Worm (Caenorhabditis elegans): ENCODE data around the gene cyp-34A2.

- TF ChIP-seq ceh-83 (GFP tag; optimal IDR thresholded peaks at IDR 0.05) (no peak), nhr-28 (tag; optimal IDR thresholded peaks at IDR 0.05) (no peak), ceh-43 (GFP tag; optimal IDR thresholded peaks at IDR 0.05) (no peak), mls-2 (tag; optimal IDR thresholded peaks at IDR 0.05) (no peak), ztf-11 (tag; optimal IDR thresholded peaks at IDR 0.05) (no peak), nhr-12 (tag; optimal IDR thresholded peaks at IDR 0.05) (no peak), lsy-2 (tag; optimal IDR thresholded peaks at IDR 0.05) (no peak), unc-62 (GFP tag; optimal IDR thresholded peaks at IDR 0.05) (no peak), nhr-76 (tag; optimal IDR thresholded peaks at IDR 0.05) (no peak), tbx-8 (GFP tag; optimal IDR thresholded peaks at IDR 0.05) (no peak), pha-4 (tag; optimal IDR thresholded peaks at IDR 0.05) (no peak), blmp-1 (tag; optimal IDR thresholded peaks at IDR 0.05) (no peak), sptf-1 (tag; optimal IDR thresholded peaks at IDR 0.05) (no peak)
Measured at ce11 chrV:15303625-15304024, 12.7 kb upstream of the cyp-34A2 start, which contains the start of gene srx-48.

Data from whole organism, mixed stage, embryonic.